Worm (Caenorhabditis elegans) whole organism, L1 larva: ENCODE data around the gene Y75B8A.28.

ENCODE experiments used
- C34B4.2 ChIP-seq: sonication (generic microtip); optimal IDR thresholded peaks from 2 replicates; lab custom pipeline; 2017; ENCODE audit warnings: mild to moderate bottlenecking, missing genetic modification characterization, missing compliant biosample characterization
- F16B12.6 ChIP-seq: fragments of 150-350 bp; optimal IDR thresholded peaks from 2 replicates; lab custom pipeline; 2014; ENCODE audit warnings: missing biosample characterization, missing genetic modification characterization
- Y116A8C.19 ChIP-seq: sonication (generic microtip); optimal IDR thresholded peaks from 2 replicates; lab custom pipeline; 2016; ENCODE audit warnings: missing compliant biosample characterization, missing genetic modification characterization, borderline replicate concordance
- alr-1 ChIP-seq: fragments of 200-800 bp; sonication (Bioruptor generic); optimal IDR thresholded peaks from 2 replicates; lab custom pipeline; 2018; ENCODE audit warnings: borderline replicate concordance, mild to moderate bottlenecking, missing genetic modification characterization, missing compliant biosample characterization
- aly-2 ChIP-seq: fragments of 150-350 bp; optimal IDR thresholded peaks from 2 replicates; lab custom pipeline; 2014; ENCODE audit warnings: missing biosample characterization, missing genetic modification characterization
- ama-1 ChIP-seq: fragments of 150-350 bp; optimal IDR thresholded peaks from 2 replicates; lab custom pipeline; 2014
- blmp-1 ChIP-seq: fragments of 150-350 bp; optimal IDR thresholded peaks from 2 replicates; lab custom pipeline; 2014; ENCODE audit warnings: missing biosample characterization, missing genetic modification characterization
- ceh-82 ChIP-seq, 3 experiments: fragments of 150-350 bp in 1 of 3; sonication (generic microtip) in 2 of 3; optimal IDR thresholded peaks; 2 replicates each; lab custom pipeline; 2014 to 2017; ENCODE audit warnings: missing biosample characterization in 3 of 3, missing genetic modification characterization in 3 of 3
- ceh-88 ChIP-seq: fragments of 200-800 bp; sonication (Bioruptor generic); IDR thresholded peaks from 2 replicates; pipeline ENCODE4 v1.3.6; 2022; ENCODE audit warnings: missing genetic modification characterization, missing compliant biosample characterization
- ceh-90 ChIP-seq: sonication (generic microtip); optimal IDR thresholded peaks from 2 replicates; lab custom pipeline; 2016; ENCODE audit warnings: missing genetic modification characterization, missing compliant biosample characterization
- ces-1 ChIP-seq: fragments of 150-350 bp; optimal IDR thresholded peaks from 2 replicates; lab custom pipeline; 2014; ENCODE audit warnings: missing biosample characterization, missing genetic modification reagents, missing genetic modification characterization
- dpl-1 ChIP-seq, 3 experiments: fragments of 150-350 bp in 2 of 3; sonication (generic microtip) in 1 of 3; optimal IDR thresholded peaks; 2 replicates each; lab custom pipeline; 2014 to 2017; ENCODE audit warnings: missing biosample characterization in 3 of 3, missing genetic modification characterization in 3 of 3, missing genetic modification reagents in 3 of 3
- efl-1 ChIP-seq, 4 experiments: fragments of 150-350 bp; optimal IDR thresholded peaks in 3 of 4; peaks in 1 of 4; 1 replicate in 1 of 4; 2 replicates in 3 of 4; lab custom pipeline; 2014; ENCODE audit warnings: missing biosample characterization in 2 of 4, missing genetic modification characterization in 2 of 4, missing genetic modification reagents in 2 of 4
- egl-13 ChIP-seq: sonication (generic microtip); optimal IDR thresholded peaks from 2 replicates; lab custom pipeline; 2016; ENCODE audit warnings: missing genotype, missing genetic modification reagents, missing genetic modification characterization, missing compliant biosample characterization
- elt-2 ChIP-seq: sonication (generic microtip); optimal IDR thresholded peaks from 2 replicates; lab custom pipeline; 2016; ENCODE audit warnings: missing genetic modification characterization, mild to moderate bottlenecking, inconsistent platforms, missing compliant biosample characterization, missing genetic modification reagents
- ets-5 ChIP-seq: fragments of 200-800 bp; sonication (Bioruptor generic); IDR thresholded peaks from 2 replicates; pipeline ENCODE4 v1.3.6; 2022; ENCODE audit warnings: missing genetic modification characterization, missing compliant biosample characterization
- fkh-4 ChIP-seq: sonication (generic microtip); optimal IDR thresholded peaks from 2 replicates; lab custom pipeline; 2016; ENCODE audit warnings: missing compliant biosample characterization, missing genetic modification characterization, borderline replicate concordance
- fkh-8 ChIP-seq: sonication (generic microtip); optimal IDR thresholded peaks from 2 replicates; lab custom pipeline; 2016; ENCODE audit warnings: mild to moderate bottlenecking, missing genetic modification characterization, missing compliant biosample characterization
- fos-1 ChIP-seq: fragments of 150-350 bp; optimal IDR thresholded peaks from 2 replicates; lab custom pipeline; 2014; ENCODE audit warnings: missing biosample characterization, missing genetic modification characterization
- grh-1 ChIP-seq: fragments of 200-800 bp; sonication (Bioruptor generic); IDR thresholded peaks from 2 replicates; pipeline ENCODE4 v1.3.6; 2022; ENCODE audit warnings: missing genetic modification reagents, missing genetic modification characterization, missing compliant biosample characterization
- hlh-4 ChIP-seq: sonication (generic microtip); optimal IDR thresholded peaks from 2 replicates; lab custom pipeline; 2016; ENCODE audit warnings: mild to moderate bottlenecking, missing genetic modification characterization, missing compliant biosample characterization
- hpl-2 ChIP-seq: fragments of 150-350 bp; optimal IDR thresholded peaks from 2 replicates; lab custom pipeline; 2014; ENCODE audit warnings: missing biosample characterization, missing genetic modification reagents, missing genetic modification characterization
- isw-1 ChIP-seq: fragments of 200-800 bp; sonication (Bioruptor generic); IDR thresholded peaks from 2 replicates; pipeline ENCODE4 v1.3.6; 2022; ENCODE audit warnings: missing genetic modification characterization, missing compliant biosample characterization
- lin-13 ChIP-seq: fragments of 150-350 bp; optimal IDR thresholded peaks from 2 replicates; lab custom pipeline; 2014; ENCODE audit warnings: missing biosample characterization, missing genetic modification reagents, missing genetic modification characterization
- lin-15B ChIP-seq: fragments of 150-350 bp; sonication (generic microtip); optimal IDR thresholded peaks from 3 replicates; lab custom pipeline; 2014; ENCODE audit warnings: missing biosample characterization, missing genetic modification characterization
- lin-35 ChIP-seq, 2 experiments: fragments of 150-350 bp; optimal IDR thresholded peaks; 2 replicates each; lab custom pipeline; 2014; ENCODE audit warnings: missing biosample characterization in 2 of 2, missing genetic modification characterization in 2 of 2, missing genetic modification reagents in 2 of 2
- lir-3 ChIP-seq: sonication (generic microtip); optimal IDR thresholded peaks from 2 replicates; lab custom pipeline; 2016; ENCODE audit warnings: mild to moderate bottlenecking, missing genetic modification characterization, moderate library complexity, missing compliant biosample characterization; ENCODE audit not compliant: poor library complexity
- mef-2 ChIP-seq: fragments of 150-350 bp; optimal IDR thresholded peaks from 2 replicates; lab custom pipeline; 2014; ENCODE audit warnings: missing biosample characterization, missing genetic modification characterization
- nhr-12 ChIP-seq: sonication (generic microtip); optimal IDR thresholded peaks from 2 replicates; lab custom pipeline; 2017; ENCODE audit warnings: missing biosample characterization, missing genetic modification characterization
- nhr-19 ChIP-seq: fragments of 200-800 bp; sonication (Bioruptor generic); conservative IDR thresholded peaks from 2 replicates; pipeline ENCODE4 v1.3.6; 2022; ENCODE audit warnings: missing genetic modification characterization, missing compliant biosample characterization
- nhr-20 ChIP-seq: sonication (generic microtip); optimal IDR thresholded peaks from 2 replicates; lab custom pipeline; 2016; ENCODE audit warnings: mild to moderate bottlenecking, missing genetic modification characterization, missing compliant biosample characterization
- nhr-237 ChIP-seq: fragments of 150-350 bp; optimal IDR thresholded peaks from 2 replicates; lab custom pipeline; 2014; ENCODE audit warnings: missing biosample characterization, missing genetic modification characterization
- nhr-28 ChIP-seq: fragments of 150-350 bp; optimal IDR thresholded peaks from 2 replicates; lab custom pipeline; 2014; ENCODE audit warnings: missing biosample characterization, missing genetic modification characterization
- nhr-71 ChIP-seq: sonication (generic microtip); optimal IDR thresholded peaks from 2 replicates; lab custom pipeline; 2016; ENCODE audit warnings: mild to moderate bottlenecking, missing genetic modification characterization, moderate library complexity, missing compliant biosample characterization
- nhr-76 ChIP-seq: sonication (generic microtip); optimal IDR thresholded peaks from 2 replicates; lab custom pipeline; 2017; ENCODE audit warnings: missing biosample characterization, missing genetic modification characterization
- nhr-84 ChIP-seq: sonication (generic microtip); optimal IDR thresholded peaks from 2 replicates; lab custom pipeline; 2017; ENCODE audit warnings: missing biosample characterization, missing genetic modification characterization
- nhr-90 ChIP-seq: sonication (generic microtip); optimal IDR thresholded peaks from 2 replicates; lab custom pipeline; 2016; ENCODE audit warnings: mild to moderate bottlenecking, missing genetic modification characterization, missing compliant biosample characterization; ENCODE audit not compliant: poor library complexity
- rnt-1 ChIP-seq: sonication (generic microtip); optimal IDR thresholded peaks from 2 replicates; lab custom pipeline; 2016; ENCODE audit warnings: mild to moderate bottlenecking, missing genetic modification characterization, moderate library complexity, missing compliant biosample characterization
- skn-1 ChIP-seq: fragments of 150-350 bp; optimal IDR thresholded peaks from 2 replicates; lab custom pipeline; 2014; ENCODE audit warnings: missing biosample characterization, missing genetic modification characterization
- snu-23 ChIP-seq: sonication (generic microtip); optimal IDR thresholded peaks from 2 replicates; lab custom pipeline; 2016; ENCODE audit warnings: missing genetic modification characterization, missing compliant biosample characterization
- sox-4 ChIP-seq: sonication (generic microtip); optimal IDR thresholded peaks from 2 replicates; lab custom pipeline; 2016; ENCODE audit warnings: missing genetic modification characterization, missing compliant biosample characterization
- swsn-7 ChIP-seq: sonication (generic microtip); optimal IDR thresholded peaks from 2 replicates; lab custom pipeline; 2016; ENCODE audit warnings: missing genetic modification characterization, missing compliant biosample characterization
- unc-30 ChIP-seq: sonication (generic microtip); optimal IDR thresholded peaks from 2 replicates; lab custom pipeline; 2017; ENCODE audit warnings: missing biosample characterization, missing genetic modification characterization
- unc-62 ChIP-seq: fragments of 150-350 bp; optimal IDR thresholded peaks from 2 replicates; lab custom pipeline; 2014; ENCODE audit warnings: missing biosample characterization, missing genetic modification reagents, missing genetic modification characterization

The Y75B8A.28 gene

ce11 chrIII:12331300-12331699 lies 12.4 kb downstream of the Y75B8A.28 start:
- TF ChIP-seq grh-1: no peak
- TF ChIP-seq fkh-4 (tag; lab: Kevin White, UChicago): no peak
- TF ChIP-seq hpl-2 (GFP tag; lab: Kevin White, UChicago): no peak
- TF ChIP-seq efl-1 (optimal IDR thresholded peaks at IDR 0.05; lab: Kevin White, UChicago): no peak
- no peak for TF ChIP-seq efl-1 (GFP tag; optimal IDR thresholded peaks at IDR 0.05 in 1 of 2; lab: Kevin White, UChicago)
- TF ChIP-seq nhr-237 (tag; lab: Kevin White, UChicago): no peak
- TF ChIP-seq ceh-90 (tag; lab: Kevin White, UChicago): no peak

- no peak for TF ChIP-seq ceh-88 (GFP tag; lab: Robert Waterston, UW)
- TF ChIP-seq ama-1 (lab: Kevin White, UChicago): no peak
- TF ChIP-seq Y116A8C.19: no peak
- no peak for TF ChIP-seq swsn-7 (tag; lab: Kevin White, UChicago)
- TF ChIP-seq lin-35 (GFP tag; optimal IDR thresholded peaks at IDR 0.05; lab: Kevin White, UChicago): no peak
- TF ChIP-seq dpl-1 (GFP tag; optimal IDR thresholded peaks at IDR 0.05; lab: Kevin White, UChicago): no peak
- no peak for TF ChIP-seq unc-62 (GFP tag; lab: Kevin White, UChicago)
- no peak for TF ChIP-seq blmp-1 (tag; lab: Kevin White, UChicago)
- TF ChIP-seq nhr-19 (GFP tag; lab: Robert Waterston, UW): no peak
- TF ChIP-seq egl-13: no peak
- TF ChIP-seq lin-15B (tag; lab: Kevin White, UChicago): no peak
- TF ChIP-seq nhr-20 (tag; lab: Kevin White, UChicago): no peak
- TF ChIP-seq aly-2 (tag; lab: Kevin White, UChicago): no peak
- no peak for TF ChIP-seq unc-30 (tag; lab: Kevin White, UChicago)
- TF ChIP-seq sox-4 (tag; lab: Kevin White, UChicago): no peak
- no peak for TF ChIP-seq nhr-84 (tag; lab: Kevin White, UChicago)
- TF ChIP-seq elt-2 (tag; lab: Kevin White, UChicago): no peak
- TF ChIP-seq, all 84 proteins: peak for 0
Observed at ce11 chrIII:12333445-12333844, 14.6 kb downstream of the Y75B8A.28 start, which contains the start of gene zip-1. zip-1 (plus strand) TSS chrIII:12333745.

- no peak for TF ChIP-seq fkh-4 (tag; lab: Kevin White, UChicago)
- no peak for TF ChIP-seq efl-1 (optimal IDR thresholded peaks at IDR 0.05; lab: Kevin White, UChicago)
- TF ChIP-seq efl-1 (GFP tag; optimal IDR thresholded peaks at IDR 0.05 in 1 of 2; lab: Kevin White, UChicago): peak in 1 of 2 experiments; percentile 46
Observed at ce11 chrIII:12334268-12334667, 15.4 kb downstream of the Y75B8A.28 start.

- peak; percentile 92 for TF ChIP-seq nhr-71 (tag; lab: Kevin White, UChicago)
- TF ChIP-seq nhr-76 (tag; lab: Kevin White, UChicago): no peak
- TF ChIP-seq rnt-1 (tag; lab: Kevin White, UChicago): peak; percentile 69
- peak; percentile 41 for TF ChIP-seq fkh-8 (tag; lab: Kevin White, UChicago)
- TF ChIP-seq dpl-1 (GFP tag; optimal IDR thresholded peaks at IDR 0.05; lab: Kevin White, UChicago): peak; percentile 63 to 67 (median 63)
- TF ChIP-seq aly-2 (tag; lab: Kevin White, UChicago): peak; percentile 4
- TF ChIP-seq egl-13: no peak
- peak; percentile 33 for TF ChIP-seq F16B12.6 (tag; lab: Kevin White, UChicago)
- TF ChIP-seq isw-1 (GFP tag; lab: Robert Waterston, UW): peak; percentile 19; the same call in 1 of the 2 replicates
- no peak for TF ChIP-seq nhr-84 (tag; lab: Kevin White, UChicago)
- TF ChIP-seq lin-13 (GFP tag; lab: Kevin White, UChicago): peak; percentile 41
- TF ChIP-seq mef-2: no peak
- TF ChIP-seq fkh-4 (tag; lab: Kevin White, UChicago): no peak
- no peak for TF ChIP-seq grh-1
- no peak for TF ChIP-seq lir-3
- TF ChIP-seq ceh-82 (tag; optimal IDR thresholded peaks at IDR 0.05; lab: Kevin White, UChicago): peak in 2 of 3 experiments; percentile 46 to 67
- TF ChIP-seq ceh-90 (tag; lab: Kevin White, UChicago): no peak
- TF ChIP-seq alr-1 (tag; lab: Kevin White, UChicago): no peak
- no peak for TF ChIP-seq ama-1 (lab: Kevin White, UChicago)
- TF ChIP-seq C34B4.2 (tag; lab: Kevin White, UChicago): no peak
- TF ChIP-seq snu-23 (GFP tag; lab: Kevin White, UChicago): peak; percentile 88
- no peak for TF ChIP-seq nhr-28 (tag; lab: Kevin White, UChicago)
- TF ChIP-seq ets-5 (GFP tag; lab: Robert Waterston, UW): no peak
- TF ChIP-seq ces-1: no peak
- no peak for TF ChIP-seq nhr-12 (tag; lab: Kevin White, UChicago)
- peak; percentile 69 for TF ChIP-seq skn-1 (tag; lab: Kevin White, UChicago)
- peak; percentile 76 for TF ChIP-seq nhr-90 (tag; lab: Kevin White, UChicago)
- TF ChIP-seq fos-1 (tag; lab: Kevin White, UChicago): peak; percentile 51
- no peak for TF ChIP-seq unc-62 (GFP tag; lab: Kevin White, UChicago)
- no peak for TF ChIP-seq hlh-4 (tag; lab: Kevin White, UChicago)
Observed at ce11 chrIII:12335400-12335994, 16.6 kb downstream of the Y75B8A.28 start.
